Worm (Caenorhabditis elegans) whole organism, L4/young adult: ENCODE data around the gene tiar-1.

Source experiments
- W03F9.2 ChIP-seq: fragments of 150-350 bp; optimal IDR thresholded peaks from 2 replicates; lab custom pipeline; 2014; ENCODE audit warnings: missing biosample characterization, missing genetic modification characterization
- dao-5 ChIP-seq: sonication (generic microtip); optimal IDR thresholded peaks from 2 replicates; lab custom pipeline; 2016; ENCODE audit warnings: missing genotype, missing genetic modification characterization, moderate library complexity, missing compliant biosample characterization
- him-1 ChIP-seq: sonication (generic microtip); optimal IDR thresholded peaks from 2 replicates; lab custom pipeline; 2016; ENCODE audit warnings: missing genotype, missing genetic modification reagents, missing genetic modification characterization, missing compliant biosample characterization

tiar-1 gene

DNA sequence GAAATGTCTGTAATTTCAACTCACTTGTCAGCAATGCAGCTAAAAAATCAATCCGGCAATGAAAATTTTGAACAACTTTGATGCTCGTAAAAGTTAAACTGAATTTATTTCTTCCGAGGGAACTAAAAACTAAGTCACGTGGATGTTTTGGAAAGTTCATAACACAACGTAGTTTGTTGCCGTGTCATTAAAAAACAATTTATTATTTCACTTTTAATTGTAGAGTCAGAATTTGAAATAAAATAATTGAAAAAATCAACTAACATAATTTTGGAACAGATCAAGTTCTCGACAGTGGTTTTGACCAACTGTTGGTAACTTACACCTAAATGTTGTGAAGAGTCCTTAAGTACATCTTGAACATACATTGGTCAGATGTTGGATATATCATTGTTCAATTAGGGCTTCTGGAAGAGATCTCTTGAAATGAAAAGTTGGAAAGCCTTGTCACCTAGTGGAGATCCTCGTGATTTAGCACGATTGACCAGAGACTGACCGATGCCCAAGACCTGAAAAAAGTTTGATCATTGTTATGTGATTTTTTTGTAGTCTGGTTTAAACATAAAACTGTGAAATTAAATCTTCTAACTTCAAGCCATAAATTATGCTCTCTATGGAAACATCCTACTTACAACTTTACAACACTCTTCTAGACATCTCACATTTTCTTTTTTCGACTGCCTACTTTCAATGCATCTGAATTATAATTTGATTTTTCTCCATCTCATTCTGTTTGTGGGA is 15.9 kb upstream of the tiar-1 start, which contains the start of the genes C18A3.7 and C18A3.11:
Gene C18A3.7 (minus strand): TSS at position 101 of the 741 bp plus-strand sequence.
Gene C18A3.11 (plus strand): TSS at position 691 of the 741 bp plus-strand sequence.
- TF ChIP-seq dao-5: no peak
- no peak for TF ChIP-seq W03F9.2
- TF ChIP-seq him-1 (tag; lab: Kevin White, UChicago): no peak

DNA sequence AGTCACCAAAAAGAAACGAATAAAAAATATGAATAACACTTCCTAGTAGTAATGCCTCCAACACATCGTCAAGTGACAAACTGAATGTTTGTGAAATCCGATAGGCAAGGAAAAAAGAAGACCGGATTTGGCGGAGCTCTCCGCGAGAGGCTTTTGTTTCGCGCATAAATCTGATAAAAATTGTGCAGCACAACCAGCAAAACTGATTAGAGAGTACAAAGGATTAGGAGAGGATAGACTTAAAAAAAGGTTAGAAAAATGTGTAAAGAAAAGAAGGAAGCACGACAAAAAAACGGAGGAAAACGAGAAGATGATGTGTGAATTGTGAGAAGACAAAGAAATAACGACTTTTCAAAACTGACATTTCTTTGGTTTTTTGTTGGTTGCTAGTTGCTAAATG is 13.1 kb upstream of the tiar-1 start, which contains the start of gene rab-3:
Gene rab-3 (minus strand): TSS at position 147 of the 400 bp plus-strand sequence.
- TF ChIP-seq dao-5: no peak
- peak; percentile 1 for TF ChIP-seq him-1 (tag; lab: Kevin White, UChicago)

ce11 chrII:5725094-5725493 is 10.5 kb upstream of the tiar-1 start:
- peak; percentile 83 for TF ChIP-seq him-1 (tag; lab: Kevin White, UChicago)
- TF ChIP-seq dao-5: no peak

DNA sequence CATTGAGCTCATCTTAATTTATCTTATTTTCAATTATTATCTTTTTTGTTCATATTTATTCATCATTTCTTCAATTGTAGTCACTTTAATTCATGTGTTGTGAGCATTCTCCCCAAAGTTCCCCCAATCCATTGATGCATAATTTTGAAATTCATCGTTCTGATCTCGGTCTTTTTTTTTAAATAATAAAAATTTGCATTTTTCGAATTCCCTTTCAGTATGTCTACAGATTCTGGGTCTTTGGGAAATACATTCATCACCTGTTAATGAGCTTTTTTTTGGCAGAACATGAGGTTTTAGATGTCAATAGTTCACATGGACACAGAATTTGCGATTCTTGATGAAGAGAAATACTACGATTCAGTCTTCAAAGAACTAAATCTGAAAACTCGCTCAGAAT is 5.2 kb upstream of the tiar-1 start, which contains the start of gene damt-1:
Gene damt-1 (plus strand): TSS at position 301 of the 400 bp plus-strand sequence.
- TF ChIP-seq W03F9.2 (no peak), him-1 (tag; lab: Kevin White, UChicago) (no peak), dao-5 (no peak)

ce11 chrII:5717831-5718230 is 3.2 kb upstream of the tiar-1 start, which contains the start of gene zipt-3:
Gene zipt-3, plus strand, starts transcription at chrII:5718131.
- no peak for TF ChIP-seq him-1 (tag; lab: Kevin White, UChicago)
- no peak for TF ChIP-seq dao-5
- TF ChIP-seq W03F9.2: no peak

DNA sequence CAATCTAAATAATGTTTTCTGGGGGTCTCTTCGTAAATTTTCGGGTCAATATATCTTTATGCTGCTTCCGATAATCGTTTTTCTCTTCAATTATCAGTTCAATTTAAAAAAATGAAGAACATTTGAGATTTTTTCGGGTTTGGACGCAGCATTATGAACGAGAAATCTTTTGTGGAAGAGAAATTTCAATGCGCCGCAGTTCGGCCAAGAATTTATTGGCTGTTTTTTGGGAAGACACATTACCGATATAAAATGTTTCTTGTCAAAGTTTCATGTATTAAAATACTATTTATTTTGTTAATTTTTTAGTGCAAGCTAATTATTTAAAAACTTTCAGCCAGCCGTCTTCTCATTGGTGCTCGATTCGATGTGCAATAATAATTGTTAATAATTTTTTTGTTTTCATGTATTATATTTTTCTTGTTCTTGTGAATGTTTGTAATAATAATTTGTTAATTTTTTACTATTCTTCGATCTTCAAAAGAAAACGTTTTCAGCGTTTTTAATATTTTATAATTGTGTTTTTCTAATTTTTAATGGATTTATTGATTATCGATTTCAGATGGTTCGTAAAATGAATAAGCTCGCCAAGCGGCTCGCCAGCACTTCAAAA is 1.2 kb upstream of the tiar-1 start, which contains the start of the genes C18A3.10 and C18A3.3:
Gene C18A3.10 (minus strand): TSS at position 101 of the 613 bp plus-strand sequence.
Gene C18A3.3 (plus strand): TSS at position 563 of the 613 bp plus-strand sequence.
- TF ChIP-seq him-1 (tag; lab: Kevin White, UChicago): no peak
- no peak for TF ChIP-seq dao-5
- TF ChIP-seq W03F9.2: no peak

DNA sequence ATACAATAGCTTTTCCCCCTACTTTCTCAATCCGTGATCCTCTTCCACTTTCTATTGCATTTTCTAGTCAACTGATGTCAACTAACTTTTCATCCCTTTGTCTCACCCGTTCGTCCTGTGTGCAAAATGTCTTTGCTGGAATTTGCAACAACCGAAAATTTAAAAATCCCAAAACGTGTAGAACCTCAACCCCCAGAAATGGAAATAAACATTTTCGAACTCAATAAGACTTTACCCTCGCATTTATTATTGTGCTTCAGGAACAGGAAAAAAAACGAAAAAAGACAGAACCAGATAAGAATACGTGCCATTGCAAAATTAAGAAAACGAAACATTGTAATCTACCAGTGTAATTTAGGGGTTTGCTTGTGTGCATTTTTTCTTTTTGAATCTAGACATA is 2.5 kb downstream of the tiar-1 start:
- no peak for TF ChIP-seq W03F9.2
- TF ChIP-seq him-1 (tag; lab: Kevin White, UChicago): no peak
- TF ChIP-seq dao-5: no peak

ce11 chrII:5710835-5711234 is 3.8 kb downstream of the tiar-1 start:
- no peak for TF ChIP-seq W03F9.2
- TF ChIP-seq dao-5: no peak
- no peak for TF ChIP-seq him-1 (tag; lab: Kevin White, UChicago)

- TF ChIP-seq W03F9.2: no peak
- TF ChIP-seq dao-5: no peak
- no peak for TF ChIP-seq him-1 (tag; lab: Kevin White, UChicago)
Measured at ce11 chrII:5708154-5708553, 6.5 kb downstream of the tiar-1 start.

DNA sequence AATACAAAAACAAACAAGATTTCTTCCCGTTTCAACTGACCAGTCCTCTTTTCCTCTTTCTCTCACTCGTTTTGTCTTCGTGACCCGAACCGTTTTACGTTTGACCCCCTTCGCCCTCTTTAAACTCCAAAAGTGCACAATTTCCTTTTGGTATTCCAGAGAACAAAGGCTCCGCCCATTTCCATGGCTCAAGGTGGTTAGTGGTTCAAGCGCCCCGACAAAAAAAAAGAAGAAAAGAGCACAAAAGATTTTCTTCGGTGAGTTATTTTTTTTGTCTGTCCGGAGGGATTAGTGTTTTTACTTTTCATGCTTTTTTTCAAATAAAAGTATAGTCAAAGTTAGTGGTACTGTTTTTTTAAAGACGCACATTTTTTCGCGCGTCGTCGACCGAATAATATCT is 7.1 kb downstream of the tiar-1 start, which contains the start of gene osta-2:
Gene osta-2 (plus strand): TSS at position 160 of the 400 bp plus-strand sequence.
- TF ChIP-seq dao-5 (no peak), W03F9.2 (no peak), him-1 (tag; lab: Kevin White, UChicago) (no peak)

ce11 chrII:5704479-5704878 is 10.1 kb downstream of the tiar-1 start:
- TF ChIP-seq W03F9.2 (no peak), him-1 (tag; lab: Kevin White, UChicago) (no peak), dao-5 (no peak)

ce11 chrII:5702611-5703192 is 11.9 kb downstream of the tiar-1 start:
- TF ChIP-seq dao-5: no peak
- no peak for TF ChIP-seq him-1 (tag; lab: Kevin White, UChicago)
- no peak for TF ChIP-seq W03F9.2

DNA sequence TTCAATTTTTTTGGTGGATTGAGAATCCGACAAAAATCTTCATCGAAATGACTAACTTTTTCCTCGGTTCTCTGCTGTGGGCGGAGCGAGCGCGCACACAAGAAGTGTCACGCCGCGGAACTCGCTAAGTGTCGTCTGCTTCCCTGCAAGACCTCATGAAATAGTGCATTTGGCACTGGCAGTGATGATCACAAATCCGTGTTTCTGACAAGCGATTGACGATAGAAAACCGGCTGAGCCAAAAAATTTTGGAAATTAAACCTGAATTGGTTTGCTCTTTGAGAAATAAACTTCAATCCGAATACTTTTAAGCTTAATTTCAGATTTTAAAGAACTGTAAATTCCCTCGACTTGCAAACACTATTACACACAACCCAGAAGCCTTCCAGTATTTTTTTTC is 13.1 kb downstream of the tiar-1 start:
- peak; percentile 52 for TF ChIP-seq W03F9.2
- peak; percentile 40 for TF ChIP-seq him-1 (tag; lab: Kevin White, UChicago)
- TF ChIP-seq dao-5: no peak

- TF ChIP-seq dao-5 (no peak), W03F9.2 (no peak), him-1 (tag; lab: Kevin White, UChicago) (no peak)
Measured at ce11 chrII:5698869-5699268, 15.8 kb downstream of the tiar-1 start, which contains the start of the genes C25H3.10 and C25H3.1. Gene C25H3.10, minus strand, starts transcription at chrII:5698969. Gene C25H3.1, plus strand, starts transcription at chrII:5699071.
